Worm (Caenorhabditis elegans) whole organism, L2 larva: ENCODE measurements around the gene Y76B12C.8.

Experiments used
- aly-2 ChIP-seq: fragments of 150-350 bp; optimal IDR thresholded peaks from 2 replicates; lab custom pipeline; 2014; ENCODE audit warnings: missing biosample characterization, missing genetic modification characterization
- ceh-16 ChIP-seq: fragments of 150-350 bp; optimal IDR thresholded peaks from 2 replicates; lab custom pipeline; 2014; ENCODE audit warnings: missing biosample characterization, missing genetic modification characterization
- elt-3 ChIP-seq: sonication (generic microtip); optimal IDR thresholded peaks from 2 replicates; lab custom pipeline; 2017; ENCODE audit warnings: missing biosample characterization, missing genetic modification characterization
- fos-1 ChIP-seq: fragments of 150-350 bp; optimal IDR thresholded peaks from 2 replicates; lab custom pipeline; 2014; ENCODE audit warnings: missing biosample characterization, missing genetic modification characterization
- lin-13 ChIP-seq: fragments of 150-350 bp; optimal IDR thresholded peaks from 2 replicates; lab custom pipeline; 2014; ENCODE audit warnings: missing biosample characterization, missing genetic modification reagents, missing genetic modification characterization
- mab-5 ChIP-seq: fragments of 150-350 bp; optimal IDR thresholded peaks from 2 replicates; lab custom pipeline; 2014; ENCODE audit warnings: missing biosample characterization, missing genetic modification characterization
- nhr-11 ChIP-seq: fragments of 150-350 bp; optimal IDR thresholded peaks from 2 replicates; lab custom pipeline; 2014; ENCODE audit warnings: missing biosample characterization, missing genetic modification characterization
- nhr-237 ChIP-seq: fragments of 150-350 bp; optimal IDR thresholded peaks from 2 replicates; lab custom pipeline; 2014; ENCODE audit warnings: missing biosample characterization, missing genetic modification characterization
- nhr-25 ChIP-seq: fragments of 150-350 bp; sonication (generic microtip); optimal IDR thresholded peaks from 3 replicates; lab custom pipeline; 2014; ENCODE audit warnings: missing biosample characterization, missing genetic modification characterization
- snpc-4 ChIP-seq: fragments of 150-350 bp; optimal IDR thresholded peaks from 2 replicates; lab custom pipeline; 2014; ENCODE audit warnings: missing biosample characterization, missing genetic modification characterization
- unc-39 ChIP-seq: fragments of 150-350 bp; optimal IDR thresholded peaks from 2 replicates; lab custom pipeline; 2014; ENCODE audit warnings: missing biosample characterization, missing genetic modification characterization
- ztf-11 ChIP-seq: sonication (generic microtip); optimal IDR thresholded peaks from 2 replicates; lab custom pipeline; 2017; ENCODE audit warnings: missing biosample characterization, missing genetic modification characterization

DNA sequence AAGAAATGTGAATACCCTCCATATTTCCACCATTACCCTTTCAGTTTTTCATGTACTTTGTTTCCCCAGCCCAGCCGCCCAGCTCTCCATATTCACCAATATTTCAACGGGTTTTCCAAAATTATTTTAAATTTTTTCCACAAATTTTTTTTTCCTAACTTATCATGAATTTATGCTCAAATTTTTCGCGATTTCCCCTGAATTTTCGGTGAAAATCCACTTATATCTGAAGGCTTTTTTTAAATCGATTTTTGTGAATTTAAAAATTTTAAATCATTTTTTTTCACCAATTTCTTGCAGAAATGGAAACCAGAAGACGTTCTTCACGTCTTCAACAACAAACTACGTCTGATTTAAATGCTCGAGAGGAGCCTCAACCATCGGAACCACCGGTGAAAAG, 13.0 kb downstream of the Y76B12C.8 start, which contains the start of gene xpc-1:
- TF ChIP-seq nhr-11 (no peak), lin-13 (GFP tag; lab: Kevin White, UChicago) (no peak), ceh-16 (no peak), elt-3 (tag; lab: Kevin White, UChicago) (no peak), fos-1 (tag; lab: Kevin White, UChicago) (no peak), mab-5 (tag; lab: Kevin White, UChicago) (no peak), nhr-237 (no peak), snpc-4 (tag; lab: Kevin White, UChicago) (no peak), ztf-11 (tag; lab: Kevin White, UChicago) (no peak), nhr-25 (tag; lab: Kevin White, UChicago) (no peak), unc-39 (tag; lab: Kevin White, UChicago) (no peak), aly-2 (tag; lab: Kevin White, UChicago) (no peak)
